Fruit fly (Drosophila melanogaster) whole organism, prepupa: ENCODE measurements around the gene CG12546.
A peak's percentile ranks its signal among the peaks of the same experiment; 100 is the strongest.

Experiments used
- Blimp-1 ChIP-seq: fragments of 200-800 bp; sonication (Bioruptor generic); optimal IDR thresholded peaks from 3 replicates; lab custom pipeline; 2017; ENCODE audit warnings: missing biosample characterization, missing genetic modification characterization, mild to moderate bottlenecking, moderate library complexity, missing genetic modification reagents
- CG11294 ChIP-seq: fragments of 200-800 bp; sonication (Bioruptor generic); IDR thresholded peaks from 2 replicates; pipeline ENCODE4 v1.3.6; 2022; ENCODE audit warnings: missing biosample characterization, missing genetic modification characterization
- CG11762 ChIP-seq: fragments of 200-800 bp; sonication (Bioruptor generic); optimal IDR thresholded peaks from 3 replicates; lab custom pipeline; 2016; ENCODE audit warnings: missing biosample characterization, missing genetic modification characterization; ENCODE audit not compliant: insufficient read depth
- CG11902 ChIP-seq: fragments of 200-800 bp; sonication (Bioruptor generic); optimal IDR thresholded peaks from 3 replicates; lab custom pipeline; 2016; ENCODE audit warnings: missing biosample characterization, missing genetic modification characterization
- CG1621 ChIP-seq: fragments of 200-800 bp; sonication (Bioruptor generic); optimal IDR thresholded peaks from 3 replicates; lab custom pipeline; 2018; ENCODE audit warnings: missing biosample characterization, mild to moderate bottlenecking, missing genetic modification characterization
- CG16779 ChIP-seq: fragments of 200-800 bp; sonication (Bioruptor generic); optimal IDR thresholded peaks from 3 replicates; lab custom pipeline; 2017; ENCODE audit warnings: missing biosample characterization, mild to moderate bottlenecking, missing genetic modification characterization
- CG3032 ChIP-seq: fragments of 200-800 bp; optimal IDR thresholded peaks from 2 replicates; lab custom pipeline; 2019; ENCODE audit warnings: missing biosample characterization, mild to moderate bottlenecking, missing genetic modification characterization, moderate library complexity
- CG32006 ChIP-seq: fragments of 200-800 bp; sonication (Bioruptor generic); optimal IDR thresholded peaks from 3 replicates; lab custom pipeline; 2017; ENCODE audit warnings: missing biosample characterization, mild to moderate bottlenecking, missing genetic modification characterization
- CG34406 ChIP-seq: fragments of 200-800 bp; sonication (Bioruptor generic); optimal IDR thresholded peaks from 3 replicates; lab custom pipeline; 2016; ENCODE audit warnings: missing biosample characterization, missing genetic modification characterization
- CG6163 ChIP-seq: fragments of 200-800 bp; sonication (Bioruptor generic); IDR thresholded peaks from 3 replicates; pipeline ENCODE4 v1.3.6; 2022; ENCODE audit warnings: missing biosample characterization, missing genetic modification characterization
- CG6276 ChIP-seq: fragments of 200-800 bp; sonication (Bioruptor generic); optimal IDR thresholded peaks from 2 replicates; lab custom pipeline; 2017; ENCODE audit warnings: missing biosample characterization, mild to moderate bottlenecking, missing genetic modification characterization
- CG6854 ChIP-seq: fragments of 200-800 bp; sonication (Bioruptor generic); optimal IDR thresholded peaks from 2 replicates; lab custom pipeline; 2017; ENCODE audit warnings: missing biosample characterization, mild to moderate bottlenecking, missing genetic modification characterization
- CG7368 ChIP-seq: fragments of 200-800 bp; sonication (Bioruptor generic); optimal IDR thresholded peaks from 3 replicates; lab custom pipeline; 2016; ENCODE audit warnings: missing biosample characterization, missing genetic modification characterization
- CG8119 ChIP-seq: fragments of 200-800 bp; sonication (Bioruptor generic); IDR thresholded peaks from 3 replicates; pipeline ENCODE4 v1.3.6; 2022; ENCODE audit warnings: missing biosample characterization, missing genetic modification characterization
- CG8319 ChIP-seq: fragments of 200-800 bp; sonication (Bioruptor generic); optimal IDR thresholded peaks from 3 replicates; lab custom pipeline; 2016; ENCODE audit warnings: missing biosample characterization, missing genetic modification characterization
- CG8632 ChIP-seq: fragments of 200-800 bp; sonication (Bioruptor generic); optimal IDR thresholded peaks from 3 replicates; lab custom pipeline; 2016; ENCODE audit warnings: missing biosample characterization, missing genetic modification characterization
- CG9139 ChIP-seq: fragments of 200-800 bp; sonication (Bioruptor generic); optimal IDR thresholded peaks from 3 replicates; lab custom pipeline; 2017; ENCODE audit warnings: missing biosample characterization, mild to moderate bottlenecking, missing genetic modification characterization
- Eip75B ChIP-seq: fragments of 200-800 bp; sonication (Bioruptor generic); optimal IDR thresholded peaks from 3 replicates; lab custom pipeline; 2016; ENCODE audit warnings: missing biosample characterization, missing genetic modification characterization
- Eip93F ChIP-seq: fragments of 200-800 bp; sonication (Bioruptor generic); optimal IDR thresholded peaks from 2 replicates; lab custom pipeline; 2016; ENCODE audit warnings: missing biosample characterization, mild to moderate bottlenecking, missing genetic modification characterization
- Ets96B ChIP-seq: fragments of 200-800 bp; optimal IDR thresholded peaks from 2 replicates; lab custom pipeline; 2019; ENCODE audit warnings: missing biosample characterization, mild to moderate bottlenecking, missing genetic modification characterization, moderate library complexity
- Gug ChIP-seq: fragments of 200-800 bp; sonication (Bioruptor generic); IDR thresholded peaks from 2 replicates; pipeline ENCODE4 v1.3.6; 2022; ENCODE audit warnings: missing biosample characterization, missing genetic modification characterization
- Hr4 ChIP-seq: fragments of 200-800 bp; sonication (Bioruptor generic); optimal IDR thresholded peaks from 3 replicates; lab custom pipeline; 2016; ENCODE audit warnings: missing biosample characterization, missing genetic modification characterization
- Lpt ChIP-seq: fragments of 200-800 bp; sonication (Bioruptor generic); optimal IDR thresholded peaks from 3 replicates; lab custom pipeline; 2016; ENCODE audit warnings: missing biosample characterization, missing genetic modification characterization
- Met ChIP-seq: fragments of 200-800 bp; sonication (Bioruptor generic); optimal IDR thresholded peaks from 3 replicates; lab custom pipeline; 2016; ENCODE audit warnings: missing biosample characterization, missing genetic modification characterization
- Sox102F ChIP-seq: fragments of 200-800 bp; sonication (Bioruptor generic); optimal IDR thresholded peaks from 2 replicates; lab custom pipeline; 2016; ENCODE audit warnings: missing biosample characterization, mild to moderate bottlenecking, missing genetic modification characterization
- Sox14 ChIP-seq: fragments of 200-800 bp; sonication (Bioruptor generic); optimal IDR thresholded peaks from 3 replicates; lab custom pipeline; 2016; ENCODE audit warnings: missing biosample characterization, missing genetic modification characterization
- Sox15 ChIP-seq: fragments of 200-800 bp; sonication (Bioruptor generic); optimal IDR thresholded peaks from 3 replicates; lab custom pipeline; 2016; ENCODE audit warnings: missing biosample characterization, missing genetic modification characterization
- achi ChIP-seq: fragments of 200-800 bp; sonication (Bioruptor generic); optimal IDR thresholded peaks from 3 replicates; lab custom pipeline; 2016; ENCODE audit warnings: missing biosample characterization, missing genetic modification characterization
- acj6 ChIP-seq: fragments of 200-800 bp; sonication (Bioruptor generic); optimal IDR thresholded peaks from 3 replicates; lab custom pipeline; 2016; ENCODE audit warnings: missing biosample characterization, missing genetic modification characterization
- cyc ChIP-seq: fragments of 200-800 bp; sonication (Bioruptor generic); optimal IDR thresholded peaks from 3 replicates; lab custom pipeline; 2016; ENCODE audit warnings: missing biosample characterization, missing genetic modification characterization
- dac ChIP-seq: fragments of 200-800 bp; sonication (Bioruptor generic); optimal IDR thresholded peaks from 2 replicates; lab custom pipeline; 2017; ENCODE audit warnings: missing biosample characterization, mild to moderate bottlenecking, missing genetic modification characterization
- dsx ChIP-seq: fragments of 200-800 bp; optimal IDR thresholded peaks from 3 replicates; lab custom pipeline; 2019; ENCODE audit warnings: missing biosample characterization, mild to moderate bottlenecking, missing genetic modification characterization, moderate library complexity; ENCODE audit not compliant: poor library complexity, severe bottlenecking
- eg ChIP-seq: fragments of 200-800 bp; sonication (Bioruptor generic); IDR thresholded peaks from 3 replicates; pipeline ENCODE4 v1.3.6; 2022; ENCODE audit warnings: missing biosample characterization, missing genetic modification characterization
- fd59A ChIP-seq: fragments of 200-800 bp; sonication (Bioruptor generic); optimal IDR thresholded peaks from 2 replicates; lab custom pipeline; 2017; ENCODE audit warnings: missing biosample characterization, mild to moderate bottlenecking, missing genetic modification characterization, missing genetic modification reagents
- fd85E ChIP-seq: fragments of 200-800 bp; sonication (Bioruptor generic); optimal IDR thresholded peaks from 3 replicates; lab custom pipeline; 2016; ENCODE audit warnings: missing biosample characterization, missing genetic modification characterization
- fkh ChIP-seq: fragments of 200-800 bp; sonication (Bioruptor generic); optimal IDR thresholded peaks from 3 replicates; lab custom pipeline; 2017; ENCODE audit warnings: missing biosample characterization, mild to moderate bottlenecking, missing genetic modification characterization, moderate library complexity
- lz ChIP-seq: fragments of 200-800 bp; sonication (Bioruptor generic); optimal IDR thresholded peaks from 3 replicates; lab custom pipeline; 2016; ENCODE audit warnings: missing biosample characterization, missing genetic modification characterization
- pdm3 ChIP-seq: fragments of 200-800 bp; sonication (Bioruptor generic); optimal IDR thresholded peaks from 3 replicates; lab custom pipeline; 2016; ENCODE audit warnings: missing biosample characterization, missing genetic modification characterization
- salr ChIP-seq, 2 experiments: fragments of 200-800 bp; sonication (Bioruptor generic); optimal IDR thresholded peaks; 3 replicates each; lab custom pipeline; 2016 to 2018; ENCODE audit warnings: missing biosample characterization in 2 of 2, missing genetic modification characterization in 2 of 2, mild to moderate bottlenecking in 1 of 2
- spab ChIP-seq: fragments of 200-800 bp; sonication (Bioruptor generic); optimal IDR thresholded peaks from 2 replicates; lab custom pipeline; 2017; ENCODE audit warnings: missing biosample characterization, mild to moderate bottlenecking, missing genetic modification characterization, missing genetic modification reagents
- ss ChIP-seq, 2 experiments: fragments of 200-800 bp; sonication (Bioruptor generic); optimal IDR thresholded peaks; 2 replicates in 1 of 2; 3 replicates in 1 of 2; lab custom pipeline; 2017 to 2018; ENCODE audit warnings: mild to moderate bottlenecking in 2 of 2, missing biosample characterization in 2 of 2, missing genetic modification characterization in 2 of 2, moderate library complexity in 1 of 2
- svp ChIP-seq: fragments of 200-800 bp; sonication (Bioruptor generic); peaks from one replicate; lab custom pipeline; 2016; ENCODE audit warnings: missing biosample characterization, missing genetic modification characterization
- vri ChIP-seq: fragments of 200-800 bp; sonication (Bioruptor generic); optimal IDR thresholded peaks from 3 replicates; lab custom pipeline; 2016; ENCODE audit warnings: missing biosample characterization, mild to moderate bottlenecking, missing genetic modification characterization

CG12546 gene

DNA sequence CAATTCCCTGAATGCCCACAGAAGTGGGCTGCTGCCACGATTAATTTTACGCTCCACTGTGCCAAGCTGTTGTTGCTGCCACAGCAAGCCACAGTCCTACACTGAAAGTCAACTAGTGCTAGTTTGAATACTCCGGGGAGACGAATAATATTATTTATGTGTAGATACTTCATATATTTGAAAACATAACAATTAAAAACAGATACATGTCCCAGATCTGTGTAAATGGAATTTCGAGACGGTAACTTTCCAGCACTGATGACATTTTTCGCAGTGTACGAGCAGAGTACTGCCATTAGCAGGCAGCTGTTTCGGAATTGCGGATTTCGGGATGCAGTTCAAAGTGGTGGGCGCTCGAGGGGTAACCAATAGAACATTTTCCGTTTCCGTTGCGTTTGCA, 28.5 kb downstream of the CG12546 start (continued):
- TF ChIP-seq fd59A (GFP tag; lab: Kevin White, UChicago) (no peak), fd85E (GFP tag; lab: Kevin White, UChicago) (no peak), fkh (GFP tag; lab: Kevin White, UChicago) (no peak), Sox102F (GFP tag; lab: Kevin White, UChicago) (peak; percentile 30), acj6 (peak; percentile 8), CG3032 (no peak), CG11294 (GFP tag; lab: Robert Waterston, UW) (no peak), CG34406 (GFP tag; lab: Kevin White, UChicago) (no peak), eg (no peak), CG8632 (no peak), CG6854 (GFP tag; lab: Kevin White, UChicago) (no peak), CG11902 (GFP tag; lab: Kevin White, UChicago) (no peak), dsx (GFP tag; lab: Kevin White, UChicago) (no peak)

DNA sequence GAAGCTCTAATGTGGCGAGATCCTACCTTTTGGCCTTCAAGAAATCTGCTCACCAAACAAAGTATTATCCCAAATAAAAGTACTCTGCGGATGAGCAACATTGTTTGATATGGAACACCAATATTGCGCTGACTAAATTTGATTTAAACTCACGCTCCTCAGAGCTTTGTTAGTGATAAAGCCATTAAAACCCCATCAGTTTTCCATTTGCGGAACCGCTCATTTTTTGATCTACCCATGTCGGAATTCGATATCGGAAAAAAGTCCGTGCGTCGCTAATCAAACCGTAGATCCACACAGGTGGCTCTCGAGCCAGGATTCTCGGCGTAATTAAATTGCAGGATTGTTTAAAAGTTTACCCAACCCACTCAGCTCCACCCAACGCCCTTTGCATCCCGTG, 41.2 kb downstream of the CG12546 start, which contains the start of gene CG33772:
CG33772 (minus strand) TSS at position 101 of the 400 bp plus-strand sequence.
- TF ChIP-seq CG9139 = no peak
- TF ChIP-seq achi (GFP tag; lab: Kevin White, UChicago) = no peak

dm6 chr3L:22649096-22649495, 44.5 kb downstream of the CG12546 start, which contains the start of gene CG33771:
Gene CG33771, plus strand, starts transcription at chr3L:22649396.
- TF ChIP-seq ss (GFP tag; optimal IDR thresholded peaks at IDR 0.05; lab: Kevin White, UChicago) (no peak), Sox15 (GFP tag; lab: Kevin White, UChicago) (no peak), fd59A (GFP tag; lab: Kevin White, UChicago) (no peak), cyc (no peak), CG16779 (tag; lab: Kevin White, UChicago) (no peak), CG6163 (GFP tag; lab: Robert Waterston, UW) (no peak), Met (GFP tag; lab: Kevin White, UChicago) (no peak), Ets96B (tag; lab: Kevin White, UChicago) (no peak), achi (GFP tag; lab: Kevin White, UChicago) (no peak), CG8119 (GFP tag; lab: Robert Waterston, UW) (no peak), CG6276 (GFP tag; lab: Kevin White, UChicago) (no peak), CG1621 (tag; lab: Kevin White, UChicago) (no peak), salr (GFP tag; optimal IDR thresholded peaks at IDR 0.05; lab: Kevin White, UChicago) (no peak), vri (GFP tag; lab: Kevin White, UChicago) (no peak), Blimp-1 (no peak), CG8632 (no peak), Eip75B (GFP tag; lab: Kevin White, UChicago) (no peak), dac (GFP tag; lab: Kevin White, UChicago) (no peak)

- TF ChIP-seq Lpt (no peak), Hr4 (GFP tag; lab: Kevin White, UChicago) (no peak), CG9139 (no peak), CG32006 (no peak), Blimp-1 (no peak), dsx (GFP tag; lab: Kevin White, UChicago) (no peak), svp (GFP tag; lab: Kevin White, UChicago) (peak; percentile 19)
Measured at dm6 chr3L:22648372-22648771, 45.2 kb downstream of the CG12546 start, which contains the start of gene CG33770. Gene CG33770, plus strand, starts transcription at chr3L:22648672.

DNA sequence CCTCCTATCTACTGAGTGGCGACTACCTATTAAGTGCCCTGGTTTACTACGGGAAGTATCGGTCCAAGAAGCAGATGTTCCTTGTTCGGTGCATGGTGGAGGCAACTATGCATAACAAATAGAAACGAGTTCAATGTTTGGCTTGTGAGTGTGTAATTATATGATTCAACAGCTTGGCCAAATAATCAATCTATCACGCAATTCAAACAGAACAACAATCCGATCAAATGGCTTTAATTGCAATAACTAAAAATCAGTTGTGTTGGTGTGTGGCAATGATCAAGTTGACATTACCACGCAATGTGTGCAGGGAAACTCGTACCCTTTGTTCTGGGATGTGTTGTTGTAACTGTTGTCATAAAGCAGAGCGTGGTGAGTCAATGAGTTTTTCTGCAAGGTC, 46.0 kb downstream of the CG12546 start, which contains the start of gene CG33769:
CG33769 (plus strand) TSS at position 301 of the 400 bp plus-strand sequence.
- TF ChIP-seq spab (GFP tag; lab: Kevin White, UChicago) (no peak), CG11294 (GFP tag; lab: Robert Waterston, UW) (no peak), CG8319 (GFP tag; lab: Kevin White, UChicago) (no peak), Ets96B (tag; lab: Kevin White, UChicago) (no peak), Sox14 (GFP tag; lab: Kevin White, UChicago) (no peak), lz (GFP tag; lab: Kevin White, UChicago) (no peak), dac (GFP tag; lab: Kevin White, UChicago) (no peak), Gug (GFP tag; lab: Robert Waterston, UW) (no peak), CG7368 (GFP tag; lab: Kevin White, UChicago) (no peak), Lpt (no peak), CG11902 (GFP tag; lab: Kevin White, UChicago) (no peak), CG6163 (GFP tag; lab: Robert Waterston, UW) (no peak), pdm3 (GFP tag; lab: Kevin White, UChicago) (no peak), Eip93F (GFP tag; lab: Kevin White, UChicago) (no peak), CG6276 (GFP tag; lab: Kevin White, UChicago) (no peak), svp (GFP tag; lab: Kevin White, UChicago) (no peak), CG11762 (GFP tag; lab: Kevin White, UChicago) (no peak)
